Fruit fly (Drosophila melanogaster) whole organism, adult: Measurements from ENCODE around the gene SPE.

Source experiments
- CG11617 ChIP-seq: fragments of 200-800 bp; sonication (Bioruptor generic); optimal IDR thresholded peaks from 2 replicates; lab custom pipeline; 2017; ENCODE audit warnings: mild to moderate bottlenecking, missing biosample characterization, missing genetic modification reagents, missing genetic modification characterization
- CG12768 ChIP-seq: fragments of 200-800 bp; sonication (Bioruptor generic); optimal IDR thresholded peaks from 2 replicates; lab custom pipeline; 2017; ENCODE audit warnings: missing biosample characterization, missing genetic modification characterization, mild to moderate bottlenecking, moderate library complexity, missing genetic modification reagents
- CG1620 ChIP-seq: fragments of 200-800 bp; sonication (Bioruptor generic); optimal IDR thresholded peaks from 2 replicates; lab custom pipeline; 2016; ENCODE audit warnings: missing biosample characterization, missing genetic modification characterization
- CG7045 ChIP-seq: fragments of 200-800 bp; sonication (Bioruptor generic); optimal IDR thresholded peaks from 2 replicates; lab custom pipeline; 2017; ENCODE audit warnings: missing biosample characterization, mild to moderate bottlenecking, missing genetic modification characterization
- CG7101 ChIP-seq: fragments of 200-800 bp; sonication (Bioruptor generic); optimal IDR thresholded peaks from 2 replicates; lab custom pipeline; 2018; ENCODE audit warnings: missing biosample characterization, mild to moderate bottlenecking, missing genetic modification characterization, moderate library complexity
- Clk ChIP-seq: fragments of 200-800 bp; sonication (Bioruptor generic); optimal IDR thresholded peaks from 2 replicates; lab custom pipeline; 2017; ENCODE audit warnings: missing biosample characterization, missing genetic modification characterization
- Crg-1 ChIP-seq: fragments of 200-800 bp; sonication (Bioruptor generic); optimal IDR thresholded peaks from 2 replicates; lab custom pipeline; 2016; ENCODE audit warnings: missing biosample characterization, missing genetic modification characterization
- Hr96 ChIP-seq: fragments of 200-800 bp; sonication (Bioruptor generic); optimal IDR thresholded peaks from 2 replicates; lab custom pipeline; 2016; ENCODE audit warnings: missing biosample characterization, missing genetic modification characterization
- Mnt ChIP-seq: fragments of 200-800 bp; sonication (Bioruptor generic); optimal IDR thresholded peaks from 2 replicates; lab custom pipeline; 2016; ENCODE audit warnings: missing biosample characterization, mild to moderate bottlenecking, missing genetic modification characterization
- cic ChIP-seq: fragments of 200-800 bp; sonication (Bioruptor generic); optimal IDR thresholded peaks from 2 replicates; lab custom pipeline; 2017; ENCODE audit warnings: missing biosample characterization, mild to moderate bottlenecking, missing genetic modification characterization, moderate library complexity
- cnc ChIP-seq, 2 experiments: fragments of >200 bp; optimal IDR thresholded peaks; 2 replicates each; lab custom pipeline; 2017
- pad ChIP-seq: fragments of 200-800 bp; sonication (Bioruptor generic); optimal IDR thresholded peaks from 3 replicates; lab custom pipeline; 2017; ENCODE audit warnings: missing biosample characterization, missing genetic modification characterization, mild to moderate bottlenecking, moderate library complexity, missing genetic modification reagents
- toe ChIP-seq: fragments of 200-800 bp; sonication (Bioruptor generic); optimal IDR thresholded peaks from 2 replicates; lab custom pipeline; 2016; ENCODE audit warnings: missing biosample characterization, missing genetic modification characterization

DNA sequence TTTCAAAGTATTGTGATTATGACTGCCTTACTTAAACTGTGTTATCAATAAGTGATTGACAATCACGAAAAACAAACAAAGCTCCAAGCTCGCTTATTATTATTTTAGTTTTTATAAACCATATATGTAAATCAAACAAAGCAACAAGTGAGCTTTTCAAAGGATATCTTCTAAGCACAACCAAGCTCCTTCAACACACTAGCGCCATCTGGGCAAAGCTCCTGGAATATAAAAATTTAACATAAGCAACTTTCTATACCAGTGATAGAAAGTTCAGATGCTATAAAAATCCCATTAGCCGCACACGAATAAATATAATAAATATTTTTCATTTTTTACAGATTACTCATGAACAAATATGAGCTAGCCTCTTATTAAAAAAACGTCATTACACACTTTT lies 21.6 kb upstream of the SPE start:
- TF ChIP-seq cnc (optimal IDR thresholded peaks at IDR 0.05; lab: Kevin White, UChicago) = no peak
- no peak for TF ChIP-seq CG12768 (GFP tag; lab: Kevin White, UChicago)
- TF ChIP-seq Mnt (GFP tag; lab: Kevin White, UChicago) = no peak
- TF ChIP-seq pad (GFP tag; lab: Kevin White, UChicago) = no peak
- no peak for TF ChIP-seq CG1620
- no peak for TF ChIP-seq Crg-1 (GFP tag; lab: Kevin White, UChicago)
- TF ChIP-seq Clk (GFP tag; lab: Kevin White, UChicago) = no peak
- TF ChIP-seq toe (GFP tag; lab: Kevin White, UChicago) = no peak
- TF ChIP-seq CG11617 = no peak
- no peak for TF ChIP-seq Hr96
- no peak for TF ChIP-seq CG7045 (GFP tag; lab: Kevin White, UChicago)
- no peak for TF ChIP-seq cic (GFP tag; lab: Kevin White, UChicago)
- TF ChIP-seq CG7101 (tag; lab: Kevin White, UChicago) = no peak
